Worm (Caenorhabditis elegans) whole organism, midembryonic: ENCODE measurements around the gene fbxa-15.

ENCODE experiments used
- T22C8.4 ChIP-seq: fragments of 200-800 bp; sonication (Bioruptor generic); IDR thresholded peaks from 2 replicates; pipeline ENCODE4 v1.3.6; 2022; ENCODE audit warnings: missing genetic modification characterization, missing compliant biosample characterization
- cog-1 ChIP-seq: sonication (generic microtip); optimal IDR thresholded peaks from 2 replicates; lab custom pipeline; 2016; ENCODE audit warnings: missing genetic modification characterization, missing compliant biosample characterization
- flt-1 ChIP-seq: fragments of 200-800 bp; sonication (Bioruptor generic); IDR thresholded peaks from 2 replicates; pipeline ENCODE4 v1.3.6; 2022; ENCODE audit warnings: missing genetic modification characterization, missing compliant biosample characterization
- klf-2 ChIP-seq: fragments of 200-800 bp; sonication (Bioruptor generic); conservative IDR thresholded peaks from 2 replicates; pipeline ENCODE4 v1.3.6; 2022; ENCODE audit warnings: missing genetic modification reagents, missing genetic modification characterization, missing compliant biosample characterization
- med-1 ChIP-seq: sonication (generic microtip); optimal IDR thresholded peaks from 2 replicates; lab custom pipeline; 2017; ENCODE audit warnings: missing genetic modification characterization, mild to moderate bottlenecking, missing compliant biosample characterization, antibody characterized with exemption, missing genetic modification reagents; ENCODE audit not compliant: insufficient read depth
- ref-1 ChIP-seq: fragments of 200-800 bp; sonication (Bioruptor generic); conservative IDR thresholded peaks from 2 replicates; pipeline ENCODE4 v1.3.6; 2022; ENCODE audit warnings: missing genetic modification reagents, missing genetic modification characterization, missing compliant biosample characterization
- tab-1 ChIP-seq: fragments of 200-800 bp; sonication (Bioruptor generic); IDR thresholded peaks from 2 replicates; pipeline ENCODE4 v1.3.6; 2022; ENCODE audit warnings: missing genetic modification characterization, missing compliant biosample characterization
- ztf-23 ChIP-seq: fragments of 200-800 bp; sonication (Bioruptor generic); IDR thresholded peaks from 2 replicates; pipeline ENCODE4 v1.3.6; 2022; ENCODE audit warnings: missing genetic modification reagents, missing genetic modification characterization, missing compliant biosample characterization
- ztf-29 ChIP-seq: fragments of 200-800 bp; sonication (Bioruptor generic); IDR thresholded peaks from 2 replicates; pipeline ENCODE4 v1.3.6; 2022; ENCODE audit warnings: missing genetic modification reagents, missing genetic modification characterization, missing compliant biosample characterization

The fbxa-15 gene

DNA sequence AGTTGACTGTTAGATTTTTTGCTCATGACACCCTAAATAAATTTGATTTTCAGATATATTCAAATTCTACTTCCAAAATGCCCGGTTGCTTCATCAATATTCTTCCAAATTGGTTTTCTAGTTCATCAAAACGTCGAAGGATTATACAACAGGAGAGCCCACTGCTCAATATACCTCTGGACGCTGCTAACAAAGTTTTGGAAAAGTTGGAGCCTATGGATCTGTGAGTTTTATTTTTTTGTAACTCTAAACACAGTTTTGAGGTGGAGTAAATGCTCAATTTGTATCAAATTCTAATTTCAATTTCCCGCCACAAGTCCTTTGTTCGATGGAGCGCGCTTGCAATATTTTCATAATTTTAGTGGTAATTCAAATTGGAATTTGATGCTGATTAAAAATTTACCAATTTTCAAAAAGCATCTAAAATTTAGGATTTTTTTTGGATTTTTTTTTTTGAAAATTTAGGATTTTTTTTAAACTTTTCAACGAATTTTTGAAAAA, 21.5 kb upstream of the fbxa-15 start, which contains the start of gene fbxa-27:
TSS of gene fbxa-27 (plus strand) at position 51 of the 501 bp plus-strand sequence.
- TF ChIP-seq ref-1 (GFP tag; lab: Robert Waterston, UW) = no peak
- no peak for TF ChIP-seq tab-1
- TF ChIP-seq T22C8.4 (GFP tag; lab: Robert Waterston, UW) = no peak
- no peak for TF ChIP-seq cog-1 (tag; lab: Kevin White, UChicago)
- no peak for TF ChIP-seq ztf-29
- TF ChIP-seq klf-2 = no peak
- TF ChIP-seq flt-1 (GFP tag; lab: Robert Waterston, UW) = no peak
- TF ChIP-seq med-1 (GFP tag; lab: Kevin White, UChicago) = no peak
- TF ChIP-seq ztf-23 = no peak

- no peak for TF ChIP-seq ztf-23
- TF ChIP-seq flt-1 (GFP tag; lab: Robert Waterston, UW) = no peak
- TF ChIP-seq klf-2 = no peak
These were observed 21.0 kb upstream of the fbxa-15 start, which contains the start of gene fbxa-26 for ce11 chrIII:1342488-1342887. fbxa-26 (minus strand) TSS chrIII:1342522.

DNA sequence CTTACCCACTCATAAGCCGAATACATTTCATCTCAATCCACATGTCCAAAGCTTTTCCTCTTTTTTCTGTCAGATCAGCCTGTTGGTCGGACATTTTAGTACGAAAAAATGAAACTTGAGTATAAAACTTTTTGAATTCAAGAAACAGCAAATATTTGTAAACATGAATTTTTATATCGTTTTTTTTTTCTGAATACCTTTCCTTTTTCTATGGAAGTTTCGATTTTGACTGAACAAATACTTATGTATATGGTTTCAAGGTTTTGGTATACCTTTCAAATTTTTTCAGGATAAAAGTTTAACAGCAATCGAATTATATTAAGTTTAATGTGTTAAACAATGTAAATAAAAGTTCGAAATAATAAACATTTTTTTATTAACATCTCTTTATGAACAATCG, 18.8 kb upstream of the fbxa-15 start, which contains the start of gene fbxa-5:
TSS of gene fbxa-5 (minus strand) at position 101 of the 400 bp plus-strand sequence.
- TF ChIP-seq flt-1 (GFP tag; lab: Robert Waterston, UW) (no peak), ztf-29 (no peak), ztf-23 (no peak), tab-1 (no peak), klf-2 (no peak), ref-1 (GFP tag; lab: Robert Waterston, UW) (no peak), cog-1 (tag; lab: Kevin White, UChicago) (no peak)

DNA sequence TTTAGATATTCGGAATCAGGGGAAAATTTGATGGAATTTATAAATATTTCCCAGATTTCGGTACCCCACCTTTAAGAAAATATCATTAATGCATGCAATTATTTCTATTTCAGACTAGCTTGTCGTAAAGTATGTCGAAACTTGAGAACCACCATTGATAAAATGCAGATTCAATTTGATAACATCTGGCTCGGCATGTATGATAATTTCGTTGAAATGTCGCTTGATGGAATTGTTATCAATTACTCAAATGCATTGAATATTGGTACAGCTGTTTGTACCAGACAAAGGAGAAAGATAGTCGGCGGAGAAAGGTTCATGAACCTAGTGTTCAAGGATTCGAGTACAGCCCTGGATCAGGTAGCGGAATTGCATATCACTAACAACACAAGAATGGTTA, 10.4 kb upstream of the fbxa-15 start, which contains the start of gene Y82E9BL.19:
TSS of gene Y82E9BL.19 (plus strand) at position 123 of the 400 bp plus-strand sequence.
- no peak for TF ChIP-seq med-1 (GFP tag; lab: Kevin White, UChicago)
- no peak for TF ChIP-seq T22C8.4 (GFP tag; lab: Robert Waterston, UW)
- no peak for TF ChIP-seq tab-1
- no peak for TF ChIP-seq klf-2
- no peak for TF ChIP-seq ref-1 (GFP tag; lab: Robert Waterston, UW)
- no peak for TF ChIP-seq cog-1 (tag; lab: Kevin White, UChicago)
- no peak for TF ChIP-seq ztf-23
- TF ChIP-seq ztf-29 = no peak
- TF ChIP-seq flt-1 (GFP tag; lab: Robert Waterston, UW) = no peak

- no peak for TF ChIP-seq ztf-23
- no peak for TF ChIP-seq med-1 (GFP tag; lab: Kevin White, UChicago)
- no peak for TF ChIP-seq tab-1
- TF ChIP-seq klf-2 = no peak
- no peak for TF ChIP-seq flt-1 (GFP tag; lab: Robert Waterston, UW)
- no peak for TF ChIP-seq ztf-29
- no peak for TF ChIP-seq ref-1 (GFP tag; lab: Robert Waterston, UW)
These were observed 5.0 kb upstream of the fbxa-15 start, which contains the start of gene Y82E9BL.18 for ce11 chrIII:1326490-1326889. Y82E9BL.18 (plus strand) TSS chrIII:1326790.

DNA sequence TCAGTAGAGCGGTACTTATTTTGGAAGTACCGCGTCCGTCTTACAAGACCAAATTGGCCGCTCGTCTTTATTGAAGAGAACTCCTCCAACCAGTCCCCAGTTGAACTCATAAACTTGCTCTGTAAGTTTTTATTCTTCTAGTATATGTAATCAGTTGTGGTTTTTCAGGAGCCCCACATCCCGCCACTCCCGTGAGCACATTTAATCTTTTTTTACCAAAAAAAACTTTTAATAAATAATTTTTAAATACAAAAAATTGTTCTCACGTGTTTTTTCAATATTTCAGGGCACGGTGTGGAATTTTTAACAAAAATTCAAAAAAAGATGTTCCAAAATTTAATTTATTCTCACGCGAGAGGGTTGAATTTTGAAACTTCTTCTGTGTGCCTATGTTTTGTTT, 3.1 kb upstream of the fbxa-15 start, which contains the start of gene fbxa-14:
TSS of gene fbxa-14 (minus strand) at position 101 of the 400 bp plus-strand sequence.
- TF ChIP-seq T22C8.4 (GFP tag; lab: Robert Waterston, UW) (no peak), ztf-29 (no peak), flt-1 (GFP tag; lab: Robert Waterston, UW) (no peak), ref-1 (GFP tag; lab: Robert Waterston, UW) (no peak), cog-1 (tag; lab: Kevin White, UChicago) (no peak), klf-2 (no peak)

ce11 chrIII:1323555-1323954, 2.1 kb upstream of the fbxa-15 start:
- no peak for TF ChIP-seq ztf-29
- TF ChIP-seq klf-2 = no peak

DNA sequence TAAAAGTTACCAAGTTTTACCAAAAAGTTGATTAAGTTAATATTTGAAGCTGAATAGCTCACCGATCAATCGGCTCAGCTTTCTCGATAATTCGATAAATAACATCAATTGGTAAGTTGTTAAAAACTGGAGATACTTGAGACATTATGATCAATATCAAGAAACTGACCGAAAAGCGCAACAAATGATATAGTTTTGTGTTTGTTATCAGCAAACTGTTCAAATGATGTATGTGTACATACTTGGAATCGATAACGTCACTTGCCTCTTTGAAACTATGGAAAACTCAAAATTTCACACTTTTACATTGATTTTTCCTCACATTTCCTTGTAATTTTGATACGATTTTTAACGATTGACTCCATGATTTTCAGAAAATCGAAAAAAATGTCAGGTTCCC, 6.4 kb downstream of the fbxa-15 start, which contains the start of the genes fbxa-80 and fbxa-19:
TSS of gene fbxa-80 (minus strand) at position 173 of the 400 bp plus-strand sequence.
TSS of gene fbxa-19 (plus strand) at position 364 of the 400 bp plus-strand sequence.
- no peak for TF ChIP-seq ref-1 (GFP tag; lab: Robert Waterston, UW)
- no peak for TF ChIP-seq ztf-29
- no peak for TF ChIP-seq ztf-23
- no peak for TF ChIP-seq tab-1
- TF ChIP-seq flt-1 (GFP tag; lab: Robert Waterston, UW) = no peak
- TF ChIP-seq T22C8.4 (GFP tag; lab: Robert Waterston, UW) = no peak
- TF ChIP-seq med-1 (GFP tag; lab: Kevin White, UChicago) = no peak
- TF ChIP-seq cog-1 (tag; lab: Kevin White, UChicago) = no peak
- TF ChIP-seq klf-2 = no peak

DNA sequence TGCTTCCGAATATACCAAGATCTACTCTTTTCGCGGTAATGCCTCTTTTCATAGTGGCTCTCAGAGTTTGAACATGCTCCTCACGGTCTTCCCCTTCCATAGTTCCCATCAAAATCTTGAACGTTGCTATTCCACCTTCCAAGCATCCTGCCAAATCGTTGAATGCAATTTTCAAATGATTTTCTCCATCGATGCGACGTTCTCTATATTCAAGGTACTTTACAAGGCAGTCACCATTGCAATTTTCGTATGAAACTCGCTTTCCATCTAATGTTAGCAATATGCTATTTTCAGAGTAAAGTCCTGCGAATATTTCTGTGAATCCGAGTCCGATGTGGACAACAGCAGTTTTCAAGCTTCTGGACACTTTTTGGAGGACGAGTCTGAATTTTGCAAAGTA, 7.2 kb downstream of the fbxa-15 start:
- TF ChIP-seq klf-2 = no peak
- no peak for TF ChIP-seq cog-1 (tag; lab: Kevin White, UChicago)
- no peak for TF ChIP-seq flt-1 (GFP tag; lab: Robert Waterston, UW)
- no peak for TF ChIP-seq T22C8.4 (GFP tag; lab: Robert Waterston, UW)
- TF ChIP-seq ztf-29 = no peak
- TF ChIP-seq ref-1 (GFP tag; lab: Robert Waterston, UW) = no peak
- no peak for TF ChIP-seq ztf-23
- TF ChIP-seq tab-1 = no peak
- no peak for TF ChIP-seq med-1 (GFP tag; lab: Kevin White, UChicago)

DNA sequence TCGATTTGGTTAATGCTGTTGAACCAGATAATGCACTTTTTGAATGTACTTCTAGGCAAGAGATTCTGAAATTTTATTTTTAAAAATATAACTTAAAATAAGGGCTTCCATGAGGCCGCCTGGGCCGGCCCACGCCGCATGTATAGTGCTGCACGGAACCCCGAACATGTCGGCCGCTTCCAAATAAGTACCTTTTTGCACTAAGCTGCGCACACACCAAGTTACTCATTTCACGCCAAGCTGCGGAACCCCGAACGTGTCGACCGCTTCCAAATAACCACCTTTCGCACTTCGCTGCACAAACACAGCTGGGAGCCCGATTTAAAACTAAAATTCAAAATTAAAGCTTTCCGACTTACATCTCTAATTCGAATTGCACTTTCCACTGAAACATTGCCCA, 10.1 kb downstream of the fbxa-15 start:
- TF ChIP-seq ztf-29 = no peak
- no peak for TF ChIP-seq klf-2
- no peak for TF ChIP-seq T22C8.4 (GFP tag; lab: Robert Waterston, UW)
- TF ChIP-seq flt-1 (GFP tag; lab: Robert Waterston, UW) = no peak
- no peak for TF ChIP-seq ztf-23
- no peak for TF ChIP-seq cog-1 (tag; lab: Kevin White, UChicago)
- TF ChIP-seq ref-1 (GFP tag; lab: Robert Waterston, UW) = no peak
- TF ChIP-seq tab-1 = no peak
- no peak for TF ChIP-seq med-1 (GFP tag; lab: Kevin White, UChicago)
